ENCODE assay signal across 5 worm cellular contexts in genomic region chrV:3843926-3844325, ce11.
TF ChIP-seq lines count a peak whose summit lies in the region.

Gene ugt-32 (minus strand): TSS chrV:3844007.

TF ChIP-seq in whole organism, L1 larva, 84 proteins besides CTCF, POLR2A, EP300 and RAD21:
- TF ChIP-seq elt-3 (tag; optimal IDR thresholded peaks at IDR 0.05; lab: Kevin White, UChicago): peak in 1 of 6 experiments; percentile 0
- no peak for TF ChIP-seq lir-3 (tag; optimal IDR thresholded peaks at IDR 0.05; lab: Kevin White, UChicago; ENCODE audit: poor library complexity)
- no peak for TF ChIP-seq lsy-2 (tag; optimal IDR thresholded peaks at IDR 0.05; lab: Kevin White, UChicago)
- TF ChIP-seq ceh-82 (tag; optimal IDR thresholded peaks at IDR 0.05; lab: Kevin White, UChicago): no peak
- TF ChIP-seq vab-15 (tag; optimal IDR thresholded peaks at IDR 0.05; lab: Kevin White, UChicago): no peak
- no peak for TF ChIP-seq mdl-1 (tag; optimal IDR thresholded peaks at IDR 0.05; lab: Kevin White, UChicago)
- TF ChIP-seq efl-1 (optimal IDR thresholded peaks at IDR 0.05; lab: Kevin White, UChicago): no peak
- TF ChIP-seq efl-1 (GFP tag; optimal IDR thresholded peaks at IDR 0.05 in 1 of 2; lab: Kevin White, UChicago): peak in 1 of 2 experiments; percentile 37
- no peak for TF ChIP-seq C04F5.9 (tag; optimal IDR thresholded peaks at IDR 0.05; lab: Kevin White, UChicago)
- peak; percentile 10 for TF ChIP-seq elt-2 (tag; optimal IDR thresholded peaks at IDR 0.05; lab: Kevin White, UChicago)
- TF ChIP-seq lin-14 (GFP tag; optimal IDR thresholded peaks at IDR 0.05; lab: Kevin White, UChicago): no peak

TF ChIP-seq in whole organism, L2 larva, 48 proteins besides CTCF, POLR2A, EP300 and RAD21:
- no peak for TF ChIP-seq snpc-4 (tag; optimal IDR thresholded peaks at IDR 0.05; lab: Kevin White, UChicago)
- peak; percentile 27 for TF ChIP-seq sma-9 (GFP tag; optimal IDR thresholded peaks at IDR 0.05; lab: Kevin White, UChicago)
- TF ChIP-seq sma-9 (tag; optimal IDR thresholded peaks at IDR 0.05; lab: Kevin White, UChicago): no peak
- no peak for TF ChIP-seq mbf-1 (tag; optimal IDR thresholded peaks at IDR 0.05; lab: Kevin White, UChicago)
- TF ChIP-seq lin-13 (GFP tag; optimal IDR thresholded peaks at IDR 0.05; lab: Kevin White, UChicago): no peak
- TF ChIP-seq aly-2 (tag; optimal IDR thresholded peaks at IDR 0.05; lab: Kevin White, UChicago): no peak
- no peak for TF ChIP-seq Y55F3AM.14 (GFP tag; optimal IDR thresholded peaks at IDR 0.05; lab: Kevin White, UChicago)
- no peak for TF ChIP-seq nhr-21 (tag; optimal IDR thresholded peaks at IDR 0.05; lab: Kevin White, UChicago)
- TF ChIP-seq nhr-23 (tag; optimal IDR thresholded peaks at IDR 0.05; lab: Kevin White, UChicago): no peak
- TF ChIP-seq ceh-16 (tag; optimal IDR thresholded peaks at IDR 0.05; lab: Kevin White, UChicago): no peak
- TF ChIP-seq nhr-237 (tag; optimal IDR thresholded peaks at IDR 0.05; lab: Kevin White, UChicago): no peak
- peak; percentile 38 for TF ChIP-seq fos-1 (tag; optimal IDR thresholded peaks at IDR 0.05; lab: Kevin White, UChicago)
- no peak for TF ChIP-seq nhr-12 (tag; optimal IDR thresholded peaks at IDR 0.05; lab: Kevin White, UChicago)
- TF ChIP-seq lin-11 (tag; optimal IDR thresholded peaks at IDR 0.05; lab: Kevin White, UChicago): no peak
- no peak for TF ChIP-seq alr-1 (tag; optimal IDR thresholded peaks at IDR 0.05; lab: Kevin White, UChicago)

TF ChIP-seq in whole organism, L3 larva, 47 proteins besides CTCF, POLR2A, EP300 and RAD21:
- TF ChIP-seq nhr-237 (tag; optimal IDR thresholded peaks at IDR 0.05; lab: Kevin White, UChicago): no peak
- TF ChIP-seq R02D3.7 (tag; optimal IDR thresholded peaks at IDR 0.05; lab: Kevin White, UChicago): no peak
- no peak for TF ChIP-seq ceh-28 (tag; optimal IDR thresholded peaks at IDR 0.05; lab: Kevin White, UChicago)
- TF ChIP-seq ZK546.5 (tag; optimal IDR thresholded peaks at IDR 0.05; lab: Kevin White, UChicago): no peak
- TF ChIP-seq lsy-12 (tag; optimal IDR thresholded peaks at IDR 0.05; lab: Kevin White, UChicago): no peak
- peak; percentile 7 for TF ChIP-seq elt-2 (tag; optimal IDR thresholded peaks at IDR 0.05; lab: Kevin White, UChicago)
- TF ChIP-seq pqm-1 (tag; optimal IDR thresholded peaks at IDR 0.05; lab: Kevin White, UChicago): peak; percentile 85
- no peak for TF ChIP-seq nhr-76 (tag; optimal IDR thresholded peaks at IDR 0.05; lab: Kevin White, UChicago)
- no peak for TF ChIP-seq ceh-9 (tag; optimal IDR thresholded peaks at IDR 0.05; lab: Kevin White, UChicago)

TF ChIP-seq in whole organism, L4 larva, 104 proteins besides CTCF, POLR2A, EP300 and RAD21:
- peak; percentile 45 for TF ChIP-seq pqm-1 (tag; optimal IDR thresholded peaks at IDR 0.05; lab: Kevin White, UChicago)
- peak; percentile 78 for TF ChIP-seq nhr-28 (tag; optimal IDR thresholded peaks at IDR 0.05; lab: Kevin White, UChicago)
- TF ChIP-seq nhr-41 (GFP tag; IDR thresholded peaks at IDR 0.05; lab: Robert Waterston, UW): no peak

TF ChIP-seq in whole organism, young adult, 124 proteins besides CTCF, POLR2A, EP300 and RAD21:
- TF ChIP-seq K12H6.12 (tag; optimal IDR thresholded peaks at IDR 0.05; lab: Kevin White, UChicago) (no peak), nhr-80 (tag; optimal IDR thresholded peaks at IDR 0.05; lab: Kevin White, UChicago) (peak; percentile 22)
